Worm (Caenorhabditis elegans) whole organism, L4 larva: ENCODE measurements around the gene str-246.
A peak's percentile ranks its signal among the peaks of the same experiment; 100 is the strongest.

Experiments
- F37D6.2 ChIP-seq: sonication (generic microtip); optimal IDR thresholded peaks from 2 replicates; lab custom pipeline; 2016; ENCODE audit warnings: mild to moderate bottlenecking, missing genetic modification characterization, missing compliant biosample characterization
- F49E8.2 ChIP-seq: sonication (generic microtip); optimal IDR thresholded peaks from 2 replicates; lab custom pipeline; 2016; ENCODE audit warnings: missing compliant biosample characterization, mild to moderate bottlenecking, missing genetic modification characterization, borderline replicate concordance
- R02D3.7 ChIP-seq: fragments of 150-350 bp; sonication (generic microtip); optimal IDR thresholded peaks from 3 replicates; lab custom pipeline; 2014; ENCODE audit warnings: missing biosample characterization, missing genetic modification characterization
- T20F7.1 ChIP-seq: fragments of 200-800 bp; sonication (Bioruptor generic); optimal IDR thresholded peaks from 2 replicates; lab custom pipeline; 2018; ENCODE audit warnings: mild to moderate bottlenecking, missing genetic modification characterization, missing compliant biosample characterization
- Y105C5A.15 ChIP-seq: fragments of 200-800 bp; sonication (Bioruptor generic); IDR thresholded peaks from 2 replicates; pipeline ENCODE4 v1.3.6; 2022; ENCODE audit warnings: missing genetic modification characterization, missing compliant biosample characterization
- aha-1 ChIP-seq: fragments of 150-350 bp; peaks from one replicate; lab custom pipeline; 2014; ENCODE audit warnings: missing biosample characterization, missing genetic modification characterization
- aly-2 ChIP-seq: sonication (generic microtip); optimal IDR thresholded peaks from 2 replicates; lab custom pipeline; 2018; ENCODE audit warnings: missing biosample characterization, missing genetic modification characterization
- ama-1 ChIP-seq: fragments of 150-350 bp; optimal IDR thresholded peaks from 2 replicates; lab custom pipeline; 2014; ENCODE audit warnings: inconsistent platforms, mixed read lengths
- arid-1 ChIP-seq: fragments of 200-800 bp; sonication (Bioruptor generic); conservative IDR thresholded peaks from 2 replicates; pipeline ENCODE4 v1.3.6; 2022; ENCODE audit warnings: missing genetic modification reagents, missing genetic modification characterization, missing compliant biosample characterization
- attf-4 ChIP-seq: sonication (generic microtip); optimal IDR thresholded peaks from 3 replicates; lab custom pipeline; 2017; ENCODE audit warnings: missing biosample characterization, missing genetic modification characterization
- ceh-28 ChIP-seq: fragments of 150-350 bp; optimal IDR thresholded peaks from 2 replicates; lab custom pipeline; 2014; ENCODE audit warnings: missing biosample characterization, missing genetic modification reagents, missing genetic modification characterization
- ceh-82 ChIP-seq: sonication (generic microtip); optimal IDR thresholded peaks from 2 replicates; lab custom pipeline; 2017; ENCODE audit warnings: missing biosample characterization, missing genetic modification characterization
- cey-2 ChIP-seq: sonication (generic microtip); optimal IDR thresholded peaks from 3 replicates; lab custom pipeline; 2017; ENCODE audit warnings: missing genetic modification characterization, mild to moderate bottlenecking, missing compliant biosample characterization, antibody characterized with exemption, borderline replicate concordance; ENCODE audit not compliant: insufficient read depth
- daf-12 ChIP-seq: fragments of 150-350 bp; optimal IDR thresholded peaks from 2 replicates; lab custom pipeline; 2014; ENCODE audit warnings: missing biosample characterization, missing genetic modification reagents, missing genetic modification characterization
- daf-19 ChIP-seq: fragments of 200-800 bp; sonication (Bioruptor generic); conservative IDR thresholded peaks from 2 replicates; pipeline ENCODE4 v1.3.6; 2022; ENCODE audit warnings: missing genetic modification characterization, missing compliant biosample characterization
- daf-8 ChIP-seq: fragments of 200-800 bp; sonication (Bioruptor generic); IDR thresholded peaks from 2 replicates; pipeline ENCODE4 v1.3.6; 2022; ENCODE audit warnings: missing genetic modification characterization, missing compliant biosample characterization
- dmd-9 ChIP-seq: fragments of 200-800 bp; sonication (Bioruptor generic); IDR thresholded peaks from 2 replicates; pipeline ENCODE4 v1.3.6; 2022; ENCODE audit warnings: missing genetic modification reagents, missing genetic modification characterization, missing compliant biosample characterization
- duxl-1 ChIP-seq: sonication (generic microtip); optimal IDR thresholded peaks from 2 replicates; lab custom pipeline; 2016; ENCODE audit warnings: mild to moderate bottlenecking, missing genetic modification characterization, moderate library complexity, missing compliant biosample characterization; ENCODE audit not compliant: poor library complexity
- egl-43 ChIP-seq: fragments of 200-800 bp; sonication (Bioruptor generic); IDR thresholded peaks from 2 replicates; pipeline ENCODE4 v1.3.6; 2022; ENCODE audit warnings: missing genetic modification reagents, missing genetic modification characterization, missing compliant biosample characterization
- hlh-11 ChIP-seq: fragments of 200-800 bp; sonication (Bioruptor generic); optimal IDR thresholded peaks from 2 replicates; lab custom pipeline; 2018; ENCODE audit warnings: mild to moderate bottlenecking, missing genetic modification characterization, missing compliant biosample characterization
- hmg-1.1 ChIP-seq: fragments of 200-800 bp; sonication (Bioruptor generic); IDR thresholded peaks from 2 replicates; pipeline ENCODE4 v1.3.6; 2022; ENCODE audit warnings: missing genetic modification reagents, missing genetic modification characterization, missing compliant biosample characterization
- jun-1 ChIP-seq: fragments of 150-350 bp; optimal IDR thresholded peaks from 2 replicates; lab custom pipeline; 2014; ENCODE audit warnings: missing biosample characterization, missing genetic modification reagents, missing genetic modification characterization
- lim-7 ChIP-seq: fragments of 200-800 bp; sonication (Bioruptor generic); IDR thresholded peaks from 2 replicates; pipeline ENCODE4 v1.3.6; 2022; ENCODE audit warnings: missing genetic modification characterization, missing compliant biosample characterization
- lin-1 ChIP-seq: fragments of 200-800 bp; sonication (Bioruptor generic); IDR thresholded peaks from 2 replicates; pipeline ENCODE4 v1.3.6; 2022; ENCODE audit warnings: missing genetic modification reagents, missing genetic modification characterization, missing compliant biosample characterization
- lin-13 ChIP-seq: fragments of 150-350 bp; optimal IDR thresholded peaks from 2 replicates; lab custom pipeline; 2014; ENCODE audit warnings: missing biosample characterization, missing genetic modification reagents, missing genetic modification characterization
- lin-29 ChIP-seq: fragments of 200-800 bp; sonication (Bioruptor generic); IDR thresholded peaks from 2 replicates; pipeline ENCODE4 v1.3.6; 2022; ENCODE audit warnings: missing genetic modification reagents, missing genetic modification characterization, missing compliant biosample characterization
- lin-38 ChIP-seq: fragments of 200-800 bp; sonication (Bioruptor generic); IDR thresholded peaks from 2 replicates; pipeline ENCODE4 v1.3.6; 2022; ENCODE audit warnings: missing genetic modification reagents, missing genetic modification characterization, missing compliant biosample characterization
- lsy-2 ChIP-seq, 2 experiments: fragments of 150-350 bp in 1 of 2; sonication (generic microtip) in 1 of 2; optimal IDR thresholded peaks; 2 replicates each; lab custom pipeline; 2014 to 2017; ENCODE audit warnings: missing biosample characterization in 2 of 2, missing genetic modification characterization in 2 of 2
- madf-5 ChIP-seq, 2 experiments: fragments of 200-800 bp; sonication (Bioruptor generic); IDR thresholded peaks; 2 replicates each; pipeline ENCODE4 v1.3.6; 2022; ENCODE audit warnings: missing compliant biosample characterization in 2 of 2, missing genetic modification characterization in 2 of 2
- mdl-1 ChIP-seq, 2 experiments: fragments of 150-350 bp in 1 of 2; sonication (generic microtip) in 1 of 2; optimal IDR thresholded peaks; 2 replicates each; lab custom pipeline; 2014 to 2017; ENCODE audit warnings: missing biosample characterization in 2 of 2, missing genetic modification characterization in 2 of 2
- mdt-29 ChIP-seq: fragments of 200-800 bp; sonication (Bioruptor generic); IDR thresholded peaks from 2 replicates; pipeline ENCODE4 v1.3.6; 2022; ENCODE audit warnings: missing genetic modification reagents, missing genetic modification characterization, missing compliant biosample characterization
- mep-1 ChIP-seq: fragments of 150-350 bp; sonication (generic microtip); optimal IDR thresholded peaks from 3 replicates; lab custom pipeline; 2014; ENCODE audit warnings: missing biosample characterization, missing genetic modification characterization
- mes-2 ChIP-seq: sonication (generic microtip); optimal IDR thresholded peaks from 2 replicates; lab custom pipeline; 2016; ENCODE audit warnings: missing genotype, mild to moderate bottlenecking, missing genetic modification characterization, missing compliant biosample characterization; ENCODE audit not compliant: poor library complexity, severe bottlenecking
- mxl-2 ChIP-seq: fragments of 200-800 bp; sonication (Bioruptor generic); conservative IDR thresholded peaks from 2 replicates; pipeline ENCODE4 v1.3.6; 2022; ENCODE audit warnings: missing genetic modification reagents, missing genetic modification characterization, missing compliant biosample characterization
- mxl-3 ChIP-seq: fragments of 200-800 bp; sonication (Bioruptor generic); optimal IDR thresholded peaks from 2 replicates; lab custom pipeline; 2018; ENCODE audit warnings: mild to moderate bottlenecking, missing genetic modification characterization, missing compliant biosample characterization
- nhr-10 ChIP-seq: fragments of 150-350 bp; optimal IDR thresholded peaks from 2 replicates; lab custom pipeline; 2014; ENCODE audit warnings: missing biosample characterization, missing genetic modification characterization
- nhr-11 ChIP-seq: fragments of 150-350 bp; optimal IDR thresholded peaks from 2 replicates; lab custom pipeline; 2014; ENCODE audit warnings: missing biosample characterization, missing genetic modification characterization
- nhr-25 ChIP-seq: sonication (generic microtip); optimal IDR thresholded peaks from 2 replicates; lab custom pipeline; 2017; ENCODE audit warnings: missing genetic modification characterization, mild to moderate bottlenecking, missing compliant biosample characterization, antibody characterized with exemption, moderate library complexity, borderline replicate concordance; ENCODE audit not compliant: insufficient read depth
- nhr-42 ChIP-seq: fragments of 200-800 bp; sonication (Bioruptor generic); IDR thresholded peaks from 2 replicates; pipeline ENCODE4 v1.3.6; 2022; ENCODE audit warnings: missing genetic modification characterization, missing compliant biosample characterization
- nhr-48 ChIP-seq: sonication (generic microtip); optimal IDR thresholded peaks from 2 replicates; lab custom pipeline; 2016; ENCODE audit warnings: mild to moderate bottlenecking, missing genetic modification characterization, missing compliant biosample characterization
- sdz-12 ChIP-seq: fragments of 200-800 bp; sonication (Bioruptor generic); optimal IDR thresholded peaks from 2 replicates; lab custom pipeline; 2018; ENCODE audit warnings: mild to moderate bottlenecking, missing genetic modification characterization, missing compliant biosample characterization
- set-16 ChIP-seq: fragments of 200-800 bp; sonication (Bioruptor generic); IDR thresholded peaks from 2 replicates; pipeline ENCODE4 v1.3.6; 2022; ENCODE audit warnings: missing genetic modification reagents, missing genetic modification characterization, missing compliant biosample characterization
- snpc-4 ChIP-seq: fragments of 150-350 bp; optimal IDR thresholded peaks from 2 replicates; lab custom pipeline; 2014; ENCODE audit warnings: missing biosample characterization, missing genetic modification characterization
- spr-3 ChIP-seq: fragments of 200-800 bp; sonication (Bioruptor generic); optimal IDR thresholded peaks from 2 replicates; lab custom pipeline; 2018; ENCODE audit warnings: mild to moderate bottlenecking, missing genetic modification characterization, missing compliant biosample characterization
- unc-39 ChIP-seq: sonication (generic microtip); optimal IDR thresholded peaks from 2 replicates; lab custom pipeline; 2017; ENCODE audit warnings: missing biosample characterization, missing genetic modification characterization
- zag-1 ChIP-seq: fragments of 150-350 bp; optimal IDR thresholded peaks from 2 replicates; lab custom pipeline; 2014; ENCODE audit warnings: missing biosample characterization, missing genetic modification characterization
- zfp-2 ChIP-seq: sonication (generic microtip); optimal IDR thresholded peaks from 2 replicates; lab custom pipeline; 2016; ENCODE audit warnings: mild to moderate bottlenecking, missing genetic modification characterization, missing compliant biosample characterization
- ztf-11 ChIP-seq: fragments of 150-350 bp; optimal IDR thresholded peaks from 2 replicates; lab custom pipeline; 2014; ENCODE audit warnings: missing biosample characterization, missing genetic modification characterization
- ztf-7 ChIP-seq: fragments of 150-350 bp; optimal IDR thresholded peaks from 2 replicates; lab custom pipeline; 2014; ENCODE audit warnings: missing biosample characterization, missing genetic modification characterization

Gene str-246

ce11 chrIII:11063259-11063658 lies 14.2 kb upstream of the str-246 start, which contains the start of gene rsa-2 (continued):
- TF ChIP-seq madf-5 (GFP tag; IDR thresholded peaks at IDR 0.05; lab: Robert Waterston, UW) (no peak), mep-1 (peak; percentile 17), F37D6.2 (tag; lab: Kevin White, UChicago) (no peak), snpc-4 (tag; lab: Kevin White, UChicago) (no peak), hmg-1.1 (GFP tag; lab: Robert Waterston, UW) (peak; percentile 53; the same call in 1 of the 2 replicates), nhr-42 (GFP tag; lab: Robert Waterston, UW) (no peak), ama-1 (lab: Kevin White, UChicago) (no peak), R02D3.7 (tag; lab: Kevin White, UChicago) (no peak), aly-2 (tag; lab: Kevin White, UChicago) (no peak), zfp-2 (tag; lab: Kevin White, UChicago) (no peak), lin-13 (GFP tag; lab: Kevin White, UChicago) (no peak), unc-39 (tag; lab: Kevin White, UChicago) (no peak), lim-7 (no peak), duxl-1 (peak; percentile 32), mdt-29 (GFP tag; lab: Robert Waterston, UW) (no peak), daf-8 (GFP tag; lab: Robert Waterston, UW) (no peak), jun-1 (tag; lab: Kevin White, UChicago) (no peak), nhr-10 (no peak), ztf-11 (tag; lab: Kevin White, UChicago) (no peak), lin-29 (GFP tag; lab: Robert Waterston, UW) (no peak), daf-19 (GFP tag; lab: Robert Waterston, UW) (no peak), set-16 (GFP tag; lab: Robert Waterston, UW) (no peak), aha-1 (no peak), mdl-1 (tag; optimal IDR thresholded peaks at IDR 0.05; lab: Kevin White, UChicago) (no peak)

- TF ChIP-seq zag-1, result no peak
- TF ChIP-seq Y105C5A.15 (GFP tag; lab: Robert Waterston, UW), result no peak
- no peak for TF ChIP-seq zfp-2 (tag; lab: Kevin White, UChicago)
- no peak for TF ChIP-seq mxl-3 (GFP tag; lab: Kevin White, UChicago)
- no peak for TF ChIP-seq nhr-10
- no peak for TF ChIP-seq arid-1 (GFP tag; lab: Robert Waterston, UW)
- no peak for TF ChIP-seq lin-1 (GFP tag; lab: Robert Waterston, UW)
- TF ChIP-seq nhr-48 (tag; lab: Kevin White, UChicago), result no peak
- peak; percentile 3 for TF ChIP-seq F49E8.2 (tag; lab: Kevin White, UChicago)
- peak; percentile 78 for TF ChIP-seq lin-38 (GFP tag; lab: Robert Waterston, UW)
- no peak for TF ChIP-seq T20F7.1 (GFP tag; lab: Kevin White, UChicago)
- no peak for TF ChIP-seq dmd-9 (GFP tag; lab: Robert Waterston, UW)
- TF ChIP-seq cey-2 (tag; lab: Kevin White, UChicago), result no peak
- TF ChIP-seq hlh-11 (tag; lab: Kevin White, UChicago), result no peak
These were observed 12.9 kb upstream of the str-246 start for ce11 chrIII:11064576-11064975.

- TF ChIP-seq ceh-28 (tag; lab: Kevin White, UChicago), result no peak
- peak; percentile 57 for TF ChIP-seq ztf-7 (tag; lab: Kevin White, UChicago)
- TF ChIP-seq daf-8 (GFP tag; lab: Robert Waterston, UW), result no peak
- TF ChIP-seq set-16 (GFP tag; lab: Robert Waterston, UW), result peak; percentile 64
- TF ChIP-seq ceh-82 (tag; lab: Kevin White, UChicago), result no peak
- TF ChIP-seq egl-43 (GFP tag; lab: Robert Waterston, UW), result peak; percentile 95
- peak; percentile 82 for TF ChIP-seq spr-3 (GFP tag; lab: Kevin White, UChicago)
- TF ChIP-seq mxl-2 (GFP tag; lab: Robert Waterston, UW), result 0 out of 2 replicates have a peak, but pooled peaks have one; percentile 14
- peak; percentile 86 for TF ChIP-seq F37D6.2 (tag; lab: Kevin White, UChicago)
- TF ChIP-seq madf-5 (GFP tag; IDR thresholded peaks at IDR 0.05; lab: Robert Waterston, UW), result peak; percentile 69 to 91; a peak in 3 of 4 replicates
- TF ChIP-seq mes-2 (tag; lab: Kevin White, UChicago), result peak; percentile 87
- no peak for TF ChIP-seq attf-4
- peak; percentile 42 to 87 for TF ChIP-seq lsy-2 (tag; optimal IDR thresholded peaks at IDR 0.05; lab: Kevin White, UChicago)
- TF ChIP-seq R02D3.7 (tag; lab: Kevin White, UChicago), result no peak
- TF ChIP-seq unc-39 (tag; lab: Kevin White, UChicago), result no peak
- TF ChIP-seq sdz-12, result no peak
- TF ChIP-seq aha-1, result peak; percentile 98
- no peak for TF ChIP-seq daf-12 (tag; lab: Kevin White, UChicago)
- TF ChIP-seq nhr-11, result peak; percentile 21
- TF ChIP-seq nhr-25 (tag; lab: Kevin White, UChicago), result peak; percentile 63
These were observed 10.8 kb upstream of the str-246 start for ce11 chrIII:11066691-11067090.
